Worm (Caenorhabditis elegans): Measurements from ENCODE around the gene R05H10.7.

R05H10.7 gene

ce11 chrII:14866668-14867067, 11.3 kb downstream of the R05H10.7 start, which contains the start of gene gpx-2:
Gene gpx-2 (plus strand): TSS chrII:14866766.
- TF ChIP-seq crh-2 (tag; optimal IDR thresholded peaks at IDR 0.05) = peak; percentile 37
- no peak for TF ChIP-seq F13H6.1 (tag; optimal IDR thresholded peaks at IDR 0.05)
- TF ChIP-seq sma-9 (GFP tag; optimal IDR thresholded peaks at IDR 0.05) = no peak
- no peak for TF ChIP-seq sma-9 (tag; optimal IDR thresholded peaks at IDR 0.05)
- no peak for TF ChIP-seq elt-3 (tag; optimal IDR thresholded peaks at IDR 0.05)

ce11 chrII:14867530-14867929, 12.2 kb downstream of the R05H10.7 start:
- TF ChIP-seq ztf-4 (tag; optimal IDR thresholded peaks at IDR 0.05) (no peak), sma-9 (GFP tag; optimal IDR thresholded peaks at IDR 0.05) (no peak), sma-9 (tag; optimal IDR thresholded peaks at IDR 0.05) (no peak), nhr-23 (tag; optimal IDR thresholded peaks at IDR 0.05) (no peak), ZK546.5 (tag; optimal IDR thresholded peaks at IDR 0.05) (no peak), ztf-11 (tag; optimal IDR thresholded peaks at IDR 0.05) (no peak)

ce11 chrII:14869644-14870043, 14.3 kb downstream of the R05H10.7 start, which contains the start of gene R05H10.3:
Gene R05H10.3 (plus strand): TSS chrII:14869944.
- TF ChIP-seq sem-4 (tag; optimal IDR thresholded peaks at IDR 0.05) = no peak
- no peak for TF ChIP-seq sma-9 (GFP tag; optimal IDR thresholded peaks at IDR 0.05)
- no peak for TF ChIP-seq sma-9 (tag; optimal IDR thresholded peaks at IDR 0.05)
- no peak for TF ChIP-seq unc-62 (GFP tag; optimal IDR thresholded peaks at IDR 0.05)
- TF ChIP-seq unc-39 (tag; optimal IDR thresholded peaks at IDR 0.05) = no peak

- TF ChIP-seq R02D3.7 (tag; optimal IDR thresholded peaks at IDR 0.05) (no peak), blmp-1 (tag; optimal IDR thresholded peaks at IDR 0.05; ENCODE audit: insufficient read depth) (no peak), ceh-82 (tag; optimal IDR thresholded peaks at IDR 0.05) (no peak), ZK546.5 (tag; optimal IDR thresholded peaks at IDR 0.05) (no peak), elt-3 (tag; optimal IDR thresholded peaks at IDR 0.05) (no peak), egl-27 (tag; optimal IDR thresholded peaks at IDR 0.05) (no peak), nhr-129 (tag; optimal IDR thresholded peaks at IDR 0.05) (no peak), unc-55 (GFP tag; optimal IDR thresholded peaks at IDR 0.05) (no peak), aly-2 (tag; optimal IDR thresholded peaks at IDR 0.05) (no peak), lin-11 (tag; optimal IDR thresholded peaks at IDR 0.05) (no peak), nhr-25 (tag; optimal IDR thresholded peaks at IDR 0.05) (no peak), nhr-12 (tag; optimal IDR thresholded peaks at IDR 0.05) (no peak)
Measured at ce11 chrII:14876737-14877203, 21.4 kb downstream of the R05H10.7 start, which contains the start of gene Y53F4A.2. Gene Y53F4A.2 (minus strand): TSS chrII:14877153.

ce11 chrII:14892515-14892914, 37.2 kb downstream of the R05H10.7 start:
- TF ChIP-seq F13H6.1 (tag; optimal IDR thresholded peaks at IDR 0.05) (no peak), aly-2 (tag; optimal IDR thresholded peaks at IDR 0.05) (no peak), ZK546.5 (tag; optimal IDR thresholded peaks at IDR 0.05) (no peak)

- TF ChIP-seq nhr-21 (tag; optimal IDR thresholded peaks at IDR 0.05) (no peak), R02D3.7 (tag; optimal IDR thresholded peaks at IDR 0.05) (no peak)
Measured at ce11 chrII:14896503-14896902, 41.2 kb downstream of the R05H10.7 start.

- TF ChIP-seq mbf-1 (tag; optimal IDR thresholded peaks at IDR 0.05) = no peak
- TF ChIP-seq nhr-23 (tag; optimal IDR thresholded peaks at IDR 0.05) = no peak
- TF ChIP-seq aly-2 (tag; optimal IDR thresholded peaks at IDR 0.05) = no peak
- no peak for TF ChIP-seq elt-3 (tag; optimal IDR thresholded peaks at IDR 0.05)
- TF ChIP-seq C34F6.9 (tag; optimal IDR thresholded peaks at IDR 0.05) = no peak
- no peak for TF ChIP-seq lin-39 (tag; optimal IDR thresholded peaks at IDR 0.05)
- TF ChIP-seq alr-1 (tag; optimal IDR thresholded peaks at IDR 0.05) = no peak
- TF ChIP-seq skn-1 (tag; optimal IDR thresholded peaks at IDR 0.05) = no peak
- no peak for TF ChIP-seq nhr-6 (tag; optimal IDR thresholded peaks at IDR 0.05)
- no peak for TF ChIP-seq ztf-1 (GFP tag; conservative IDR thresholded peaks at IDR 0.05)
- TF ChIP-seq nhr-21 (tag; optimal IDR thresholded peaks at IDR 0.05) = no peak
- no peak for TF ChIP-seq ztf-11 (tag; optimal IDR thresholded peaks at IDR 0.05)
- no peak for TF ChIP-seq nhr-129 (tag; optimal IDR thresholded peaks at IDR 0.05)
- TF ChIP-seq zag-1 (tag; optimal IDR thresholded peaks at IDR 0.05) = no peak
- no peak for TF ChIP-seq lin-13 (GFP tag; optimal IDR thresholded peaks at IDR 0.05)
Measured at ce11 chrII:14902193-14902592, 46.9 kb downstream of the R05H10.7 start, which contains the start of gene cog-1. Gene cog-1 (plus strand): TSS chrII:14902493.

Data from whole organism, L2 larva.